Worm (Caenorhabditis elegans) whole organism, midembryonic: Measurements from ENCODE around the gene R05A10.2.

ENCODE experiments used
- T22C8.4 ChIP-seq: fragments of 200-800 bp; sonication (Bioruptor generic); IDR thresholded peaks from 2 replicates; pipeline ENCODE4 v1.3.6; 2022; ENCODE audit warnings: missing genetic modification characterization, missing compliant biosample characterization
- cog-1 ChIP-seq: sonication (generic microtip); optimal IDR thresholded peaks from 2 replicates; lab custom pipeline; 2016; ENCODE audit warnings: missing genetic modification characterization, missing compliant biosample characterization
- flt-1 ChIP-seq: fragments of 200-800 bp; sonication (Bioruptor generic); IDR thresholded peaks from 2 replicates; pipeline ENCODE4 v1.3.6; 2022; ENCODE audit warnings: missing genetic modification characterization, missing compliant biosample characterization
- med-1 ChIP-seq: sonication (generic microtip); optimal IDR thresholded peaks from 2 replicates; lab custom pipeline; 2017; ENCODE audit warnings: missing genetic modification characterization, mild to moderate bottlenecking, missing compliant biosample characterization, antibody characterized with exemption, missing genetic modification reagents; ENCODE audit not compliant: insufficient read depth
- tab-1 ChIP-seq: fragments of 200-800 bp; sonication (Bioruptor generic); IDR thresholded peaks from 2 replicates; pipeline ENCODE4 v1.3.6; 2022; ENCODE audit warnings: missing genetic modification characterization, missing compliant biosample characterization

- TF ChIP-seq flt-1 (GFP tag; lab: Robert Waterston, UW), result no peak
- no peak for TF ChIP-seq med-1 (GFP tag; lab: Kevin White, UChicago)
- no peak for TF ChIP-seq cog-1
- TF ChIP-seq T22C8.4, result no peak
- TF ChIP-seq tab-1 (GFP tag; lab: Robert Waterston, UW), result no peak
These were observed 23.8 kb upstream of the R05A10.2 start, which contains the start of gene oac-38 for ce11 chrIV:14153261-14153660.
